Worm (Caenorhabditis elegans) whole organism, dauer: ENCODE results near the gene scrm-8.
"Not testable (repeated sequence)": the region's sequence is repeated elsewhere in the genome, so short reads cannot be mapped to it uniquely, and the experiment has no call there.

Source experiments
- unc-62 ChIP-seq: sonication (generic microtip); optimal IDR thresholded peaks from 2 replicates; lab custom pipeline; 2017; ENCODE audit warnings: missing biosample characterization, missing genetic modification reagents, missing genetic modification characterization

Gene scrm-8

DNA sequence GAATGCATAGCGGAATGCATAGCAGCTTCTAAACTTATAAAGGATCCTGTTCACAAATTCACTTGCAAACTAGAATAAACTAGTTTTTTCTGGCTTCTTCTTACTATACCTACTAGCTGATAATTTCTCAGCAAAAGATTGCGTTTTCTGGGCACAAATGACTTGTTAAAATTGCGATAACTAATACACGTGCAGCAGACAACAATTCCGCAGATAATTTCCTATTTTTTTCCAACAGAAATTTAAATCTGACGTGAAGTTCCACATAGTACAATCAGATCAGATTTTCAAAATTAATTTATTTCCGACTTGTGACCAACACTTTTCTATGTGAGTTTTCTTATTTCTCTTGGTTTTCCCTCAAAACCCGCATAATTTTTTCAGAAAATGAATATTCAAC, at the start of gene scrm-8:
scrm-8 (plus strand) TSS at position 301 of the 400 bp plus-strand sequence.
- no peak for TF ChIP-seq unc-62 (GFP tag; lab: Kevin White, UChicago)

- TF ChIP-seq unc-62 (GFP tag; lab: Kevin White, UChicago) = no peak
Observed at ce11 chrIV:4115634-4116033, 48.9 kb upstream of the scrm-8 start, which contains the start of the genes F49F1.4 and F49F1.2. Gene F49F1.4 (minus strand): TSS chrIV:4115734. Gene F49F1.2 (plus strand): TSS chrIV:4115943.

DNA sequence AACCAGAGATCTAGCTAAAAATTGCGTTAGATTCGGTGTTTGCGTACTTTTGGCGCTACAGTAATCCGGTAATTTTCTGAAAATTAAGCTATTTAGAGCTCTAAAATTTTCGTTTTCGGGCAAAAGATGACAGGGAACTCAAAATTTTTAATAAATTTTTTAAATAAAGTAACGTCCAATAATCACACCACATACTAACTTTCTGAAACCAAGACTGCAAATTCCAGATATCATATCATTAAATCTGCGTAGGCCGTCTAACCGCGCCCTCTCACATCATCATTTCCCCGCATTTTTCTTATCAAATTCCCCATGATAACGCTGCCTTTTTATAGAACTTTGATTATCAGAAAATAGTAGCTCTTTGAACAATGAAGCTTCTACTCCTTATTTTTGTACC, 47.1 kb upstream of the scrm-8 start, which contains the start of gene drd-50:
drd-50 (plus strand) TSS at position 301 of the 400 bp plus-strand sequence.
- TF ChIP-seq unc-62 (GFP tag; lab: Kevin White, UChicago) = no peak

ce11 chrIV:4120263-4120662, 44.2 kb upstream of the scrm-8 start, which contains the start of gene F49F1.5:
Gene F49F1.5 (minus strand): TSS chrIV:4120415.
- TF ChIP-seq unc-62 (GFP tag; lab: Kevin White, UChicago) = no peak

- no peak for TF ChIP-seq unc-62 (GFP tag; lab: Kevin White, UChicago)
Observed at ce11 chrIV:4121055-4121454, 43.4 kb upstream of the scrm-8 start.

- TF ChIP-seq unc-62 (GFP tag; lab: Kevin White, UChicago) = no peak
Observed at ce11 chrIV:4123083-4123482, 41.4 kb upstream of the scrm-8 start, which contains the start of gene mul-1. Gene mul-1 (minus strand): TSS chrIV:4123166.

ce11 chrIV:4125657-4126056, 38.8 kb upstream of the scrm-8 start, which contains the start of gene F49F1.7:
Gene F49F1.7 (minus strand): TSS chrIV:4125757.
- TF ChIP-seq unc-62 (GFP tag; lab: Kevin White, UChicago) = not testable (repeated sequence)

DNA sequence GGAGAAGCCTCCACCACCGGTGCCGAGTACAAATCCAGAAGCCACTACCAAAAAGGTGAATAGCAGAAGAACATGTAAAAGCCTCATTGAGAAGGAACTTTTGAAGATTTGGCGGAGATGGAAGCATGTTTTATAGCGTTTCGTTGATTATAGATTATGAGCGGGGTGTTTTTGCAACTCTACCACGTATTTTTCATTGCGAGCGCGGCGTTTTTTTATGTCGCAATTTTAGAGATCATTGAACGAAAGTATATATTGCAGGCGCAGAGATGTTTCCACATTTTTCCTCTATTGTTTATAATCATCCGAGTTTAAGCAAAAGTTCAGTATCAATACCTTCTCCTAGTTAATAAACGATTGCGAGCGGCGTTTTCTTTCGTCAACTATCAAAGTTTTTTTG, 28.7 kb upstream of the scrm-8 start, which contains the start of gene F49F1.17:
F49F1.17 (minus strand) TSS at position 101 of the 400 bp plus-strand sequence.
- TF ChIP-seq unc-62 (GFP tag; lab: Kevin White, UChicago) = no peak

- TF ChIP-seq unc-62 (GFP tag; lab: Kevin White, UChicago) = no peak
Observed at ce11 chrIV:4137472-4137871, 27.0 kb upstream of the scrm-8 start, which contains the start of gene F49F1.9. Gene F49F1.9 (minus strand): TSS chrIV:4137572.

- TF ChIP-seq unc-62 (GFP tag; lab: Kevin White, UChicago) = no peak
Observed at ce11 chrIV:4139022-4139421, 25.5 kb upstream of the scrm-8 start, which contains the start of gene F49F1.10. Gene F49F1.10 (minus strand): TSS chrIV:4139122.

ce11 chrIV:4140265-4140664, 24.2 kb upstream of the scrm-8 start, which contains the start of gene F49F1.18:
Gene F49F1.18 (minus strand): TSS chrIV:4140365.
- no peak for TF ChIP-seq unc-62 (GFP tag; lab: Kevin White, UChicago)

DNA sequence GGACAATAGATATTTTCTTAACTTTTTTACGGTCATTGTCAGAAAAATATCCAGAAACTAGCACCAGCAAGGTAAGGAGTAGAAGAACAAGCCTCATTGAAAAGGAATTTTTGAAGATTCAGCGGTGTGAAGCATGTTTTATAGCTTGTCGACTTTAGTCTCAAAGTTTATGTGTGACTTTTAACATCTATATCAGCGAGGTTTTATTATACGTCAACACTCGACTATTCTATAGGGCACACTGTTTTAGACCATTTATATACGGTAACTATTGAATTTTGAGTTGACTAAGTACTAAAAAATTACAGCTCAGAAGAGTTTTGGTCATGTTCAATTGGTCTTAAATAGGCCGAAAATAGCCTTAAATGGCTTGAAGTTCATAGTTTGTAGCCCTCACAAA, 23.2 kb upstream of the scrm-8 start, which contains the start of gene F49F1.11:
F49F1.11 (minus strand) TSS at position 101 of the 400 bp plus-strand sequence.
- no peak for TF ChIP-seq unc-62 (GFP tag; lab: Kevin White, UChicago)

DNA sequence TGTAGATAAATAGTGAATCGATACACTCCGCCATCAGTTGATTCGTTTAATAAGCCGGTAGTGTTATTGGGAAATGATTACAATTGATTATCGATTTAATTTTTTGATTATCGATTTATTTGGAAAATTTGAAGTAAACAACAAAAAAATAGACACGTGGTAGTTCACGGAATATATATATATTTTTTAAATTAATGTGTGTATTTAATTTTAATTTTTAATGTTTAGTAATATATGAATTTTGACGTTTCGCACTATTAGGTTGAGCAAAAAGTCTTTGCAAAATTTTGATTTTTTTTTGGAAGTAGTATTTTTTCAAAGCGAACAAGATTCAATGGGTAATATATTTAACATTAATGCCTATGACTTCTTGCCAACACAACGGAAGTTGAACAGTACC, 21.5 kb upstream of the scrm-8 start, which contains the start of gene F49F1.12:
F49F1.12 (minus strand) TSS at position 101 of the 400 bp plus-strand sequence.
- not testable (repeated sequence) for TF ChIP-seq unc-62 (GFP tag; lab: Kevin White, UChicago)

ce11 chrIV:4144784-4145183, 19.7 kb upstream of the scrm-8 start, which contains the start of gene R07C12.3:
Gene R07C12.3 (plus strand): TSS chrIV:4145084.
- no peak for TF ChIP-seq unc-62 (GFP tag; lab: Kevin White, UChicago)

- no peak for TF ChIP-seq unc-62 (GFP tag; lab: Kevin White, UChicago)
Observed at ce11 chrIV:4147891-4148290, 16.6 kb upstream of the scrm-8 start.

DNA sequence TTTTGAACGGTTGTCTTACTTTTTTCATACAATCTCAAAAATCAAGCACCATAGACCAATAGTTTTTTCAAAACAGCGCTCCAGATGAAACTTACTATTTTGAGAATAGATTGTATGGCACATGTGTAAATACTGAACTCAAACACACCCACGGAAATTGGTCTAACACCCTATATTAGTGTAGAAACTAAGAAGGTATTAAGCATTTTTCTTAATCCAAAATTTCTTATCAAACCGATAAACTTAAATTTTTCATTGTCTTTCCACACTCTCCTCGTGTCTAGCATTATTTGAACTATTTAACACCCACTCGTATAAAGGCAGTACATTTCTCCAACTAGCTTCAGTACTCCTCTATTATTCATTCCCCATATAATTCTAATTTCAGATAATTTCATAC, 14.4 kb upstream of the scrm-8 start:
- TF ChIP-seq unc-62 (GFP tag; lab: Kevin White, UChicago) = no peak

ce11 chrIV:4152143-4152542, 12.3 kb upstream of the scrm-8 start, which contains the start of the genes K08D10.10 and R07C12.1:
Gene K08D10.10 (plus strand): TSS chrIV:4152235.
Gene R07C12.1 (plus strand): TSS chrIV:4152456.
- TF ChIP-seq unc-62 (GFP tag; lab: Kevin White, UChicago) = no peak
